Worm (Caenorhabditis elegans) whole organism, young adult: ENCODE data around the gene nhr-114.

Source experiments
- F39B2.1 ChIP-seq: fragments of 200-800 bp; sonication (Bioruptor generic); IDR thresholded peaks from 2 replicates; pipeline ENCODE4 v1.3.6; 2022; ENCODE audit warnings: missing genetic modification reagents, missing genetic modification characterization, missing compliant biosample characterization
- K12H6.12 ChIP-seq: fragments of 200-800 bp; sonication (Bioruptor generic); optimal IDR thresholded peaks from 2 replicates; lab custom pipeline; 2018; ENCODE audit warnings: mild to moderate bottlenecking, missing genetic modification characterization, missing compliant biosample characterization
- Y53F4B.3 ChIP-seq: fragments of 200-800 bp; sonication (Bioruptor generic); IDR thresholded peaks from 2 replicates; pipeline ENCODE4 v1.3.6; 2022; ENCODE audit warnings: missing genetic modification reagents, missing genetic modification characterization, missing compliant biosample characterization
- Y53G8AR.9 ChIP-seq: fragments of 200-800 bp; sonication (Bioruptor generic); conservative IDR thresholded peaks from 2 replicates; pipeline ENCODE4 v1.3.6; 2022; ENCODE audit warnings: missing genetic modification reagents, missing genetic modification characterization, missing compliant biosample characterization
- egrh-3 ChIP-seq: fragments of 200-800 bp; sonication (Bioruptor generic); IDR thresholded peaks from 2 replicates; pipeline ENCODE4 v1.3.6; 2022; ENCODE audit warnings: missing genetic modification reagents, missing genetic modification characterization, missing compliant biosample characterization
- ekl-4 ChIP-seq: fragments of 200-800 bp; sonication (Bioruptor generic); IDR thresholded peaks from 2 replicates; pipeline ENCODE4 v1.3.6; 2022; ENCODE audit warnings: missing genetic modification reagents, missing genetic modification characterization, missing compliant biosample characterization
- him-1 ChIP-seq: sonication (generic microtip); optimal IDR thresholded peaks from 2 replicates; lab custom pipeline; 2016; ENCODE audit warnings: missing genotype, missing genetic modification reagents, missing genetic modification characterization, missing compliant biosample characterization
- hmg-20 ChIP-seq: fragments of 200-800 bp; sonication (Bioruptor generic); IDR thresholded peaks from 2 replicates; pipeline ENCODE4 v1.3.6; 2022; ENCODE audit warnings: missing genetic modification reagents, missing genetic modification characterization, missing compliant biosample characterization
- mxl-1 ChIP-seq: sonication (generic microtip); optimal IDR thresholded peaks from 2 replicates; lab custom pipeline; 2016; ENCODE audit warnings: missing genetic modification characterization, missing compliant biosample characterization
- nhr-179 ChIP-seq: sonication (generic microtip); optimal IDR thresholded peaks from 2 replicates; lab custom pipeline; 2016; ENCODE audit warnings: mild to moderate bottlenecking, missing genetic modification characterization, missing compliant biosample characterization
- pha-4 ChIP-seq: fragments of 150-350 bp; sonication (generic microtip); optimal IDR thresholded peaks from 2 replicates; lab custom pipeline; 2014; ENCODE audit warnings: missing biosample characterization, missing genetic modification reagents, missing genetic modification characterization
- tlf-1 ChIP-seq: fragments of 200-800 bp; sonication (Bioruptor generic); optimal IDR thresholded peaks from 2 replicates; lab custom pipeline; 2018; ENCODE audit warnings: mild to moderate bottlenecking, missing genetic modification characterization, missing compliant biosample characterization
- ztf-3 ChIP-seq: fragments of 200-800 bp; sonication (Bioruptor generic); optimal IDR thresholded peaks from 2 replicates; lab custom pipeline; 2018; ENCODE audit warnings: mild to moderate bottlenecking, missing genetic modification characterization, missing compliant biosample characterization

DNA sequence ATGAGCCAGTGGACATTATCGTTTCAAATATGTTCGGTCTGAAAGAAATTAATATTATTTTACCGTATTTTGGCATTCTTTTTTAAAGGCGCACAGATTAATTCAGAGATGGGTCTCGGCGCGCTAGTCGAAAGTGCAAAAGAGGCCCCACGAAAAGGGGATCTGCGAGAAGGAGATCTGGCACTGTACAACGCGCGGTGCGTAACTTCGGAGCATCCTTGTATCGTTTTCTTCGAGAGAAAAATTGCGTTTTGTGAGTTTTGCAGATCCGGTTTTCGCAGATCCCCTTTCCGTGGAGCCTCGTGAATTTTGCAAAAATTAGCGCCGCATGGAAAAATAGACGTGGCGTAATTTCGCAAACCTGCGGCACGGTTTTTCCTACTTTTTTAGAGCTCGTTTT, 5.3 kb upstream of the nhr-114 start:
- no peak for TF ChIP-seq pha-4 (tag; lab: Kevin White, UChicago)
- TF ChIP-seq tlf-1 (GFP tag; lab: Kevin White, UChicago), result no peak
- TF ChIP-seq mxl-1 (tag; lab: Kevin White, UChicago), result no peak
- TF ChIP-seq Y53F4B.3 (GFP tag; lab: Robert Waterston, UW), result no peak
- no peak for TF ChIP-seq Y53G8AR.9 (GFP tag; lab: Robert Waterston, UW)
- TF ChIP-seq egrh-3 (GFP tag; lab: Robert Waterston, UW), result no peak
- TF ChIP-seq K12H6.12 (tag; lab: Kevin White, UChicago), result no peak
- no peak for TF ChIP-seq ekl-4
- no peak for TF ChIP-seq F39B2.1 (GFP tag; lab: Robert Waterston, UW)
- TF ChIP-seq ztf-3 (GFP tag; lab: Kevin White, UChicago), result no peak
- TF ChIP-seq him-1 (tag; lab: Kevin White, UChicago), result no peak
- TF ChIP-seq hmg-20, result no peak
- TF ChIP-seq nhr-179 (tag; lab: Kevin White, UChicago), result no peak
